Fruit fly (Drosophila melanogaster) whole organism, prepupa: Measurements from ENCODE around the gene TfIIFalpha.

Experiments used
- CG32006 ChIP-seq: fragments of 200-800 bp; sonication (Bioruptor generic); optimal IDR thresholded peaks from 3 replicates; lab custom pipeline; 2017; ENCODE audit warnings: missing biosample characterization, mild to moderate bottlenecking, missing genetic modification characterization
- CG34406 ChIP-seq: fragments of 200-800 bp; sonication (Bioruptor generic); optimal IDR thresholded peaks from 3 replicates; lab custom pipeline; 2016; ENCODE audit warnings: missing biosample characterization, missing genetic modification characterization
- CG4318 ChIP-seq: fragments of 200-800 bp; sonication (Bioruptor generic); optimal IDR thresholded peaks from 3 replicates; lab custom pipeline; 2017; ENCODE audit warnings: missing biosample characterization, mild to moderate bottlenecking, missing genetic modification characterization
- CG6163 ChIP-seq: fragments of 200-800 bp; sonication (Bioruptor generic); IDR thresholded peaks from 3 replicates; pipeline ENCODE4 v1.3.6; 2022; ENCODE audit warnings: missing biosample characterization, missing genetic modification characterization
- CG6808 ChIP-seq: fragments of 200-800 bp; sonication (Bioruptor generic); optimal IDR thresholded peaks from 3 replicates; lab custom pipeline; 2017; ENCODE audit warnings: missing biosample characterization, missing genetic modification characterization, mild to moderate bottlenecking, moderate library complexity, missing genetic modification reagents
- CG8119 ChIP-seq: fragments of 200-800 bp; sonication (Bioruptor generic); IDR thresholded peaks from 3 replicates; pipeline ENCODE4 v1.3.6; 2022; ENCODE audit warnings: missing biosample characterization, missing genetic modification characterization
- CG8632 ChIP-seq: fragments of 200-800 bp; sonication (Bioruptor generic); optimal IDR thresholded peaks from 3 replicates; lab custom pipeline; 2016; ENCODE audit warnings: missing biosample characterization, missing genetic modification characterization
- Gug ChIP-seq: fragments of 200-800 bp; sonication (Bioruptor generic); IDR thresholded peaks from 2 replicates; pipeline ENCODE4 v1.3.6; 2022; ENCODE audit warnings: missing biosample characterization, missing genetic modification characterization
- Hr38 ChIP-seq: sonication (Bioruptor generic); optimal IDR thresholded peaks from 2 replicates; lab custom pipeline; 2016; ENCODE audit warnings: missing biosample characterization, missing genetic modification characterization
- Met ChIP-seq: fragments of 200-800 bp; sonication (Bioruptor generic); optimal IDR thresholded peaks from 3 replicates; lab custom pipeline; 2016; ENCODE audit warnings: missing biosample characterization, missing genetic modification characterization
- OdsH ChIP-seq: fragments of 200-800 bp; sonication (Bioruptor generic); optimal IDR thresholded peaks from 3 replicates; lab custom pipeline; 2016; ENCODE audit warnings: missing biosample characterization, missing genetic modification characterization
- acj6 ChIP-seq: fragments of 200-800 bp; sonication (Bioruptor generic); optimal IDR thresholded peaks from 3 replicates; lab custom pipeline; 2016; ENCODE audit warnings: missing biosample characterization, missing genetic modification characterization
- vri ChIP-seq: fragments of 200-800 bp; sonication (Bioruptor generic); optimal IDR thresholded peaks from 3 replicates; lab custom pipeline; 2016; ENCODE audit warnings: missing biosample characterization, mild to moderate bottlenecking, missing genetic modification characterization

- TF ChIP-seq CG8632 (GFP tag; lab: Kevin White, UChicago), result no peak
- TF ChIP-seq CG6808 (GFP tag; lab: Kevin White, UChicago), result no peak
- no peak for TF ChIP-seq Gug
- TF ChIP-seq CG6163 (GFP tag; lab: Robert Waterston, UW), result no peak
- TF ChIP-seq Met (GFP tag; lab: Kevin White, UChicago), result no peak
- no peak for TF ChIP-seq CG8119 (GFP tag; lab: Robert Waterston, UW)
- no peak for TF ChIP-seq acj6 (GFP tag; lab: Kevin White, UChicago)
- TF ChIP-seq CG4318, result no peak
- TF ChIP-seq CG32006 (GFP tag; lab: Kevin White, UChicago), result no peak
- no peak for TF ChIP-seq Hr38 (GFP tag; lab: Kevin White, UChicago)
- no peak for TF ChIP-seq CG34406 (GFP tag; lab: Kevin White, UChicago)
- TF ChIP-seq vri (GFP tag; lab: Kevin White, UChicago), result no peak
- no peak for TF ChIP-seq OdsH (GFP tag; lab: Kevin White, UChicago)
These were observed 3.2 kb downstream of the TfIIFalpha start for dm6 chr3R:6383466-6383769.
